Fruit fly (Drosophila melanogaster) whole organism, embryonic: ENCODE results near the gene tai.

Source experiments
- Asciz ChIP-seq: fragments of 200-800 bp; sonication (Bioruptor generic); optimal IDR thresholded peaks from 2 replicates; lab custom pipeline; 2017; ENCODE audit warnings: missing biosample characterization, mild to moderate bottlenecking, missing genetic modification characterization, missing genetic modification reagents
- BtbVII ChIP-seq: fragments of 200-800 bp; sonication (Bioruptor generic); optimal IDR thresholded peaks from 3 replicates; lab custom pipeline; 2017; ENCODE audit warnings: missing biosample characterization, mild to moderate bottlenecking, missing genetic modification characterization
- CG10209 ChIP-seq: fragments of 200-800 bp; sonication (Bioruptor generic); optimal IDR thresholded peaks from 3 replicates; lab custom pipeline; 2017; ENCODE audit warnings: missing biosample characterization, mild to moderate bottlenecking, missing genetic modification characterization, missing genetic modification reagents
- CG10979 ChIP-seq: fragments of 200-800 bp; sonication (Bioruptor generic); optimal IDR thresholded peaks from 2 replicates; lab custom pipeline; 2018; ENCODE audit warnings: missing biosample characterization, mild to moderate bottlenecking, missing genetic modification characterization, moderate library complexity
- CG11504 ChIP-seq: fragments of 200-800 bp; sonication (Bioruptor generic); optimal IDR thresholded peaks from 3 replicates; lab custom pipeline; 2019; ENCODE audit warnings: missing biosample characterization, mild to moderate bottlenecking, missing genetic modification characterization, moderate library complexity
- CG12659 ChIP-seq: fragments of 200-800 bp; sonication (Bioruptor generic); optimal IDR thresholded peaks from 3 replicates; lab custom pipeline; 2017; ENCODE audit warnings: mild to moderate bottlenecking, missing biosample characterization, missing genetic modification reagents, missing genetic modification characterization
- CG12744 ChIP-seq: fragments of 200-800 bp; sonication (Bioruptor generic); optimal IDR thresholded peaks from 2 replicates; lab custom pipeline; 2016; ENCODE audit warnings: missing biosample characterization, missing genetic modification characterization
- CG13424 ChIP-seq: fragments of 200-800 bp; sonication (Bioruptor generic); optimal IDR thresholded peaks from 2 replicates; lab custom pipeline; 2019; ENCODE audit warnings: missing biosample characterization, mild to moderate bottlenecking, missing genetic modification characterization, moderate library complexity
- CG14710 ChIP-seq: fragments of 200-800 bp; sonication (Bioruptor generic); optimal IDR thresholded peaks from 3 replicates; lab custom pipeline; 2019; ENCODE audit warnings: missing biosample characterization, mild to moderate bottlenecking, missing genetic modification characterization, moderate library complexity
- CG1529 ChIP-seq: fragments of 200-800 bp; sonication (Bioruptor generic); optimal IDR thresholded peaks from 3 replicates; lab custom pipeline; 2018; ENCODE audit warnings: missing biosample characterization, missing genetic modification characterization
- CG1603 ChIP-seq: fragments of 200-800 bp; sonication (Bioruptor generic); optimal IDR thresholded peaks from 2 replicates; lab custom pipeline; 2019; ENCODE audit warnings: missing biosample characterization, mild to moderate bottlenecking, missing genetic modification characterization, moderate library complexity
- CG18764 ChIP-seq: fragments of 200-800 bp; sonication (Bioruptor generic); optimal IDR thresholded peaks from 3 replicates; lab custom pipeline; 2016; ENCODE audit warnings: missing biosample characterization, missing genetic modification characterization
- CG2678 ChIP-seq: fragments of 200-800 bp; sonication (Bioruptor generic); optimal IDR thresholded peaks from 3 replicates; lab custom pipeline; 2019; ENCODE audit warnings: missing biosample characterization, mild to moderate bottlenecking, missing genetic modification characterization, moderate library complexity
- CG2875 ChIP-seq: fragments of 200-800 bp; sonication (Bioruptor generic); optimal IDR thresholded peaks from 2 replicates; lab custom pipeline; 2017; ENCODE audit warnings: missing biosample characterization, mild to moderate bottlenecking, missing genetic modification characterization, missing genetic modification reagents
- CG8765 ChIP-seq: fragments of 200-800 bp; sonication (Bioruptor generic); IDR thresholded peaks from 2 replicates; pipeline ENCODE4 v1.3.6; 2022; ENCODE audit warnings: missing biosample characterization, missing genetic modification characterization
- CG8944 ChIP-seq: fragments of 200-800 bp; sonication (Bioruptor generic); optimal IDR thresholded peaks from 3 replicates; lab custom pipeline; 2016; ENCODE audit warnings: missing biosample characterization, missing genetic modification characterization
- CG9437 ChIP-seq: fragments of 200-800 bp; sonication (Bioruptor generic); optimal IDR thresholded peaks from 2 replicates; lab custom pipeline; 2018; ENCODE audit warnings: missing biosample characterization, mild to moderate bottlenecking, missing genetic modification characterization
- CG9817 ChIP-seq: fragments of 200-800 bp; sonication (Bioruptor generic); optimal IDR thresholded peaks from 2 replicates; lab custom pipeline; 2018; ENCODE audit warnings: missing biosample characterization, mild to moderate bottlenecking, missing genetic modification characterization, moderate library complexity
- Deaf1 ChIP-seq: fragments of 200-800 bp; optimal IDR thresholded peaks from 3 replicates; lab custom pipeline; 2019; ENCODE audit warnings: missing biosample characterization, mild to moderate bottlenecking, missing genetic modification characterization, moderate library complexity
- Dip3 ChIP-seq: fragments of 200-800 bp; sonication (Bioruptor generic); optimal IDR thresholded peaks from 3 replicates; lab custom pipeline; 2016; ENCODE audit warnings: missing biosample characterization, missing genetic modification characterization
- Eip74EF ChIP-seq, 2 experiments: fragments of 200-800 bp in 1 of 2; fragments of >200 bp in 1 of 2; sonication (Bioruptor generic) in 1 of 2; optimal IDR thresholded peaks; 2 replicates each; lab custom pipeline; 2017 to 2019; ENCODE audit warnings: missing biosample characterization in 2 of 2, missing genetic modification characterization in 2 of 2, mild to moderate bottlenecking in 1 of 2, moderate library complexity in 1 of 2
- Ets97D ChIP-seq: fragments of 200-800 bp; sonication (Bioruptor generic); optimal IDR thresholded peaks from 3 replicates; lab custom pipeline; 2016; ENCODE audit warnings: missing biosample characterization, missing genetic modification characterization
- HLH3B ChIP-seq: fragments of 200-800 bp; sonication (Bioruptor generic); IDR thresholded peaks from 2 replicates; pipeline ENCODE4 v1.3.6; 2022; ENCODE audit warnings: missing biosample characterization, missing genetic modification characterization
- Hr78 ChIP-seq, 2 experiments: fragments of 200-800 bp in 1 of 2; fragments of >200 bp in 1 of 2; sonication (Bioruptor generic) in 1 of 2; optimal IDR thresholded peaks; 2 replicates each; lab custom pipeline; 2017 to 2019; ENCODE audit warnings: missing biosample characterization in 2 of 2, missing genetic modification characterization in 2 of 2, mild to moderate bottlenecking in 1 of 2, moderate library complexity in 1 of 2
- Sox100B ChIP-seq: fragments of 200-800 bp; sonication (Bioruptor generic); optimal IDR thresholded peaks from 3 replicates; lab custom pipeline; 2018; ENCODE audit warnings: missing biosample characterization, mild to moderate bottlenecking, missing genetic modification characterization
- Ssrp ChIP-seq: fragments of 200-800 bp; sonication (Bioruptor generic); optimal IDR thresholded peaks from 2 replicates; lab custom pipeline; 2018; ENCODE audit warnings: missing biosample characterization, mild to moderate bottlenecking, missing genetic modification characterization, moderate library complexity
- Stat92E ChIP-seq, 3 experiments: fragments of >200 bp in 2 of 3; fragments of 200-800 bp in 1 of 3; sonication (Bioruptor generic) in 1 of 3; optimal IDR thresholded peaks; 2 replicates each; lab custom pipeline; 2017 to 2019; ENCODE audit warnings: missing biosample characterization in 3 of 3, missing genetic modification characterization in 3 of 3, mild to moderate bottlenecking in 1 of 3, moderate library complexity in 1 of 3
- Vsx1 ChIP-seq: fragments of 200-800 bp; sonication (Bioruptor generic); optimal IDR thresholded peaks from 2 replicates; lab custom pipeline; 2017; ENCODE audit warnings: missing biosample characterization, mild to moderate bottlenecking, missing genetic modification characterization, missing genetic modification reagents
- Xbp1 ChIP-seq: fragments of 200-800 bp; sonication (Bioruptor generic); optimal IDR thresholded peaks from 3 replicates; lab custom pipeline; 2016; ENCODE audit warnings: missing biosample characterization, mild to moderate bottlenecking, missing genetic modification characterization
- Xrp1 ChIP-seq: fragments of 200-800 bp; sonication (Bioruptor generic); IDR thresholded peaks from 2 replicates; pipeline ENCODE4 v1.3.6; 2022; ENCODE audit warnings: missing biosample characterization, missing genetic modification characterization
- ap ChIP-seq: fragments of 200-800 bp; sonication (Bioruptor generic); IDR thresholded peaks from 2 replicates; pipeline ENCODE4 v1.3.6; 2022; ENCODE audit warnings: missing biosample characterization, missing genetic modification characterization
- az2 ChIP-seq: fragments of 200-800 bp; sonication (Bioruptor generic); optimal IDR thresholded peaks from 3 replicates; lab custom pipeline; 2016; ENCODE audit warnings: missing biosample characterization, missing genetic modification characterization
- dmrt99B ChIP-seq: fragments of 200-800 bp; sonication (Bioruptor generic); optimal IDR thresholded peaks from 2 replicates; lab custom pipeline; 2018; ENCODE audit warnings: missing biosample characterization, mild to moderate bottlenecking, missing genetic modification characterization, moderate library complexity
- dysf ChIP-seq: fragments of 200-800 bp; sonication (Bioruptor generic); IDR thresholded peaks from 3 replicates; pipeline ENCODE4 v1.3.6; 2022; ENCODE audit warnings: missing biosample characterization, missing genetic modification characterization
- emc ChIP-seq: fragments of 200-800 bp; sonication (Bioruptor generic); optimal IDR thresholded peaks from 2 replicates; lab custom pipeline; 2016; ENCODE audit warnings: missing biosample characterization, missing genetic modification characterization
- esg ChIP-seq: fragments of 200-800 bp; sonication (Bioruptor generic); conservative IDR thresholded peaks from 2 replicates; pipeline ENCODE4 v1.3.6; 2022; ENCODE audit warnings: missing biosample characterization, missing genetic modification characterization
- eve ChIP-seq, 2 experiments: fragments of >200 bp; optimal IDR thresholded peaks; 2 replicates each; lab custom pipeline; 2017; ENCODE audit warnings: missing biosample characterization in 2 of 2, missing genetic modification characterization in 2 of 2
- exex ChIP-seq: fragments of 200-800 bp; sonication (Bioruptor generic); optimal IDR thresholded peaks from 4 replicates; lab custom pipeline; 2018; ENCODE audit warnings: missing biosample characterization, mild to moderate bottlenecking, missing genetic modification characterization, moderate library complexity
- gfzf ChIP-seq: fragments of 200-800 bp; sonication (Bioruptor generic); optimal IDR thresholded peaks from 2 replicates; lab custom pipeline; 2016; ENCODE audit warnings: missing biosample characterization, mild to moderate bottlenecking, missing genetic modification characterization, moderate library complexity
- grau ChIP-seq: fragments of 200-800 bp; optimal IDR thresholded peaks from 3 replicates; lab custom pipeline; 2019; ENCODE audit warnings: missing biosample characterization, mild to moderate bottlenecking, missing genetic modification characterization, moderate library complexity
- lola ChIP-seq, 3 experiments: fragments of >200 bp in 2 of 3; fragments of 200-800 bp in 1 of 3; sonication (Bioruptor generic) in 1 of 3; optimal IDR thresholded peaks; 2 replicates each; lab custom pipeline; 2017 to 2019; ENCODE audit warnings: missing biosample characterization in 3 of 3, missing genetic modification characterization in 3 of 3, mild to moderate bottlenecking in 1 of 3, moderate library complexity in 1 of 3
- mam ChIP-seq: fragments of 200-800 bp; sonication (Bioruptor generic); optimal IDR thresholded peaks from 3 replicates; lab custom pipeline; 2016; ENCODE audit warnings: missing biosample characterization, missing genetic modification characterization
- sc ChIP-seq, 3 experiments: fragments of >200 bp in 2 of 3; fragments of 200-800 bp in 1 of 3; sonication (Bioruptor generic) in 1 of 3; optimal IDR thresholded peaks; 2 replicates in 2 of 3; 3 replicates in 1 of 3; lab custom pipeline; 2017; ENCODE audit warnings: mild to moderate bottlenecking in 1 of 3, missing biosample characterization in 1 of 3, missing genetic modification characterization in 1 of 3, missing genetic modification reagents in 1 of 3
- so ChIP-seq: fragments of 200-800 bp; sonication (Bioruptor generic); IDR thresholded peaks from 3 replicates; pipeline ENCODE4 v1.3.6; 2022; ENCODE audit warnings: missing biosample characterization, missing genetic modification characterization
- trem ChIP-seq: fragments of 200-800 bp; optimal IDR thresholded peaks from 3 replicates; lab custom pipeline; 2019; ENCODE audit warnings: missing biosample characterization, mild to moderate bottlenecking, missing genetic modification characterization, moderate library complexity
- ttk ChIP-seq: fragments of 200-800 bp; sonication (Bioruptor generic); IDR thresholded peaks from 2 replicates; pipeline ENCODE4 v2.1.2; 2022; ENCODE audit warnings: missing biosample characterization, missing genetic modification characterization
- unpg ChIP-seq: fragments of 200-800 bp; sonication (Bioruptor generic); optimal IDR thresholded peaks from 3 replicates; lab custom pipeline; 2018; ENCODE audit warnings: missing biosample characterization, mild to moderate bottlenecking, missing genetic modification characterization, moderate library complexity
- vvl ChIP-seq: fragments of 200-800 bp; sonication (Bioruptor generic); IDR thresholded peaks from 2 replicates; pipeline ENCODE4 v1.3.6; 2022; ENCODE audit warnings: missing biosample characterization, missing genetic modification characterization

The tai gene

DNA sequence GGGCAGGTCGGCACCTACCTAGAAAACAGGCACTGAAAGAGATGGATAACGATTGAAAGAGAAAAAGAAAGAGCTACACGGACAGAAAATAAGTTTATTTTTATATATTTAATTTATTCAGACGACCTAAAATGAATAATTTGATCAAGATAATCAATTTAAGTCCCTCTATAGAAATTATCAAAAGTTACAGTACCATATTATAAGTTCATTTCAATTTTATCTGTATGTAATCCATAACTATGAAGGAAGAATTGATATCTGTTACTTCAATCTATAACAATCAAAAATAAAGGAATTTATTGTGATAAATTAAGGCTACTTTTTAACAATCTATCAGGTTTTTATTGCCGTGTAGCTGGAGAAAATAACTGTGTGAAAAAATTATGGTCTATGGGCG, 39.8 kb downstream of the tai start (continued):
- TF ChIP-seq sc (optimal IDR thresholded peaks at IDR 0.05; lab: Kevin White, UChicago) (no peak), sc (GFP tag; optimal IDR thresholded peaks at IDR 0.05; lab: Kevin White, UChicago) (peak; percentile 18), BtbVII (GFP tag; lab: Kevin White, UChicago) (no peak), CG8765 (GFP tag; lab: Robert Waterston, UW) (no peak), CG9817 (tag; lab: Kevin White, UChicago) (no peak), CG10979 (peak; percentile 66), unpg (peak; percentile 47), CG1529 (GFP tag; lab: Kevin White, UChicago) (peak; percentile 17), grau (peak; percentile 59), eve (GFP tag; optimal IDR thresholded peaks at IDR 0.05; lab: Kevin White, UChicago) (no peak), Sox100B (peak; percentile 54), az2 (GFP tag; lab: Kevin White, UChicago) (peak; percentile 48), lola (GFP tag; optimal IDR thresholded peaks at IDR 0.05; lab: Kevin White, UChicago) (peak in 1 of 3 experiments; percentile 54), Stat92E (GFP tag; optimal IDR thresholded peaks at IDR 0.05; lab: Kevin White, UChicago) (no peak), vvl (GFP tag; lab: Robert Waterston, UW) (peak; percentile 55; the same call in 1 of the 2 replicates), trem (tag; lab: Kevin White, UChicago) (peak; percentile 32), dysf (GFP tag; lab: Robert Waterston, UW) (0 out of 3 replicates have a peak, but pooled peaks have one; percentile 33), HLH3B (0 out of 2 replicates have a peak, but pooled peaks have one; percentile 7), Hr78 (GFP tag; optimal IDR thresholded peaks at IDR 0.05; lab: Kevin White, UChicago) (peak in 1 of 2 experiments; percentile 38), CG2678 (peak; percentile 70), CG13424 (tag; lab: Kevin White, UChicago) (peak; percentile 62), Vsx1 (GFP tag; lab: Kevin White, UChicago) (no peak), CG11504 (tag; lab: Kevin White, UChicago) (peak; percentile 61), CG18764 (GFP tag; lab: Kevin White, UChicago) (no peak), CG2875 (GFP tag; lab: Kevin White, UChicago) (peak; percentile 12), gfzf (GFP tag; lab: Kevin White, UChicago) (no peak), CG9437 (peak; percentile 23), Xbp1 (GFP tag; lab: Kevin White, UChicago) (no peak), ttk (peak; percentile 46; the same call in 1 of the 2 replicates), Eip74EF (GFP tag; optimal IDR thresholded peaks at IDR 0.05; lab: Kevin White, UChicago) (peak in 1 of 2 experiments; percentile 32), CG12744 (GFP tag; lab: Kevin White, UChicago) (no peak), CG1603 (tag; lab: Kevin White, UChicago) (peak; percentile 0), ap (GFP tag; lab: Robert Waterston, UW) (0 out of 2 replicates have a peak, but pooled peaks have one; percentile 8), emc (GFP tag; lab: Kevin White, UChicago) (no peak), CG14710 (peak; percentile 50), Ets97D (GFP tag; lab: Kevin White, UChicago) (no peak), Xrp1 (GFP tag; lab: Robert Waterston, UW) (peak; percentile 65; the same call in 1 of the 2 replicates), dmrt99B (peak; percentile 77), CG12659 (GFP tag; lab: Kevin White, UChicago) (peak; percentile 18), so (GFP tag; lab: Robert Waterston, UW) (no peak), Ssrp (peak; percentile 74), Asciz (GFP tag; lab: Kevin White, UChicago) (peak; percentile 34), CG10209 (GFP tag; lab: Kevin White, UChicago) (peak; percentile 30), exex (tag; lab: Kevin White, UChicago) (no peak), esg (GFP tag; lab: Robert Waterston, UW) (0 out of 2 replicates have a peak, but pooled peaks have one; percentile 5), Deaf1 (tag; lab: Kevin White, UChicago) (peak; percentile 12), Dip3 (GFP tag; lab: Kevin White, UChicago) (no peak), mam (no peak), CG8944 (GFP tag; lab: Kevin White, UChicago) (no peak)
